Fruit fly (Drosophila melanogaster): ENCODE data around the gene Sar1.

DNA sequence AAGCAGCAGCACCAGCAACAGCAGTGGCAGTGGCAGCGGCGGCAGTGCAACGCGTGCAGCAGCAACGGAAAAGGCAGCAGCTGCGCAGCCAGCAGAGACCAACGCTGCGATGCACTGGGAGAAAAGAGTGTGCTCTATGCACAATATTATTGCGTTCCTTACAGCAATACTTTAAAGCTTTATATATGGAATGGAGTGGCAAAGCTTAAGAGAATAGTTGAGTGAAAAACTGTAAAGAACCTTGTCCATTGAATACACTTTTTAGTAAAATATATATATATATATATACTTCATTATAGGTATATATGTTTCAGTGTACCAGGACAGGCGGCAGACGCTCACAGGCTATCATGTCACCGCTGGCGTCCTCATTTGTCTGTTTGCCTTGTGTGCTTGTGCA lies 31.7 kb upstream of the Sar1 start:
- TF ChIP-seq cic (GFP tag; optimal IDR thresholded peaks at IDR 0.05), result no peak
- TF ChIP-seq tj (GFP tag; optimal IDR thresholded peaks at IDR 0.05), result no peak
- TF ChIP-seq kay (GFP tag; ENCODE audit: borderline replicate concordance), result no peak
- TF ChIP-seq CG14711 (tag; optimal IDR thresholded peaks at IDR 0.05), result no peak
